Worm (Caenorhabditis elegans): Measurements from ENCODE around the gene mlcd-1.

DNA sequence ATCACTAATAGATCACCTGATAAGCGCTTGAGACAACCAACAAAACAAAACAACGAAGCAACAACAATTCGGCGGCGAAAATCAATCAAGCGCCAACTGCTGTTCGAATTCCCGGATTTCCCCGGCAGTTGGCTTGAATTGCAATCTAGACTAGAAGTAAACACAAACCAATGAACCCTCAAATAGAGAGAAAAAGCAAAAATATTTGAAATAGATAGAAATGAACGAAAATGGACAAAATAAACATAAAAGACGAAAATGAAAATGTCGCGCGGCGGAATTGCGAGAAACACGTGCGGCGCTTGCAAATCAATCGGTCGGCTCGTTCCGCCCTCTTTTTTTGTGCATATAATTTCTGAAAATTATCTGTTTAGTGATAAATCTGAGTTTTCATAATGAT lies 525 bp upstream of the mlcd-1 start, which contains the start of gene idhg-1:
- TF ChIP-seq pha-4 (GFP tag; IDR thresholded peaks at IDR 0.05) (no peak; the same call in 1 of the 2 replicates), pha-4 (tag; optimal IDR thresholded peaks at IDR 0.05) (no peak), aly-2 (tag; optimal IDR thresholded peaks at IDR 0.05) (no peak), nhr-25 (tag; optimal IDR thresholded peaks at IDR 0.05; ENCODE audit: borderline replicate concordance, insufficient read depth) (no peak), skn-1 (tag; optimal IDR thresholded peaks at IDR 0.05) (no peak), nhr-11 (tag; optimal IDR thresholded peaks at IDR 0.05) (peak; percentile 71), F44E2.7 (GFP tag; IDR thresholded peaks at IDR 0.05) (no peak), mep-1 (tag; optimal IDR thresholded peaks at IDR 0.05) (peak; percentile 77)

Data from whole organism, L4 larva.